Fruit fly (Drosophila melanogaster) whole organism, embryonic: Measurements from ENCODE around the gene FBXO11.

Experiments
- ATbp ChIP-seq: fragments of 200-800 bp; sonication (Bioruptor generic); optimal IDR thresholded peaks from 2 replicates; lab custom pipeline; 2017; ENCODE audit warnings: missing biosample characterization, mild to moderate bottlenecking, missing genetic modification characterization, missing genetic modification reagents
- CG10959 ChIP-seq: fragments of 200-800 bp; sonication (Bioruptor generic); IDR thresholded peaks from 2 replicates; pipeline ENCODE4 v1.3.6; 2022; ENCODE audit warnings: missing biosample characterization, missing genetic modification characterization
- CG11504 ChIP-seq: fragments of 200-800 bp; sonication (Bioruptor generic); optimal IDR thresholded peaks from 3 replicates; lab custom pipeline; 2019; ENCODE audit warnings: missing biosample characterization, mild to moderate bottlenecking, missing genetic modification characterization, moderate library complexity
- CG12071 ChIP-seq: fragments of 200-800 bp; sonication (Bioruptor generic); optimal IDR thresholded peaks from 3 replicates; lab custom pipeline; 2018; ENCODE audit warnings: missing biosample characterization, mild to moderate bottlenecking, missing genetic modification characterization
- CG14860 ChIP-seq: fragments of 200-800 bp; sonication (Bioruptor generic); IDR thresholded peaks from 3 replicates; pipeline ENCODE4 v1.3.6; 2022; ENCODE audit warnings: missing biosample characterization, missing genetic modification characterization; ENCODE audit not compliant: partially characterized antibody
- CG1647 ChIP-seq: fragments of 200-800 bp; sonication (Bioruptor generic); optimal IDR thresholded peaks from 3 replicates; lab custom pipeline; 2016; ENCODE audit warnings: missing biosample characterization, missing genetic modification characterization
- CG17829 ChIP-seq: fragments of 200-800 bp; optimal IDR thresholded peaks from 2 replicates; lab custom pipeline; 2019; ENCODE audit warnings: missing biosample characterization, mild to moderate bottlenecking, missing genetic modification characterization, moderate library complexity
- CG32767 ChIP-seq: fragments of 200-800 bp; sonication (Bioruptor generic); IDR thresholded peaks from 2 replicates; pipeline ENCODE4 v1.3.6; 2022; ENCODE audit warnings: missing biosample characterization, missing genetic modification characterization
- CG3281 ChIP-seq: fragments of 200-800 bp; sonication (Bioruptor generic); optimal IDR thresholded peaks from 3 replicates; lab custom pipeline; 2017; ENCODE audit warnings: missing biosample characterization, mild to moderate bottlenecking, missing genetic modification characterization
- CG42726 ChIP-seq: fragments of 200-800 bp; sonication (Bioruptor generic); IDR thresholded peaks from 2 replicates; pipeline ENCODE4 v1.3.6; 2022; ENCODE audit warnings: missing biosample characterization, missing genetic modification characterization; ENCODE audit not compliant: partially characterized antibody
- CG4707 ChIP-seq: fragments of 200-800 bp; sonication (Bioruptor generic); optimal IDR thresholded peaks from 2 replicates; lab custom pipeline; 2018; ENCODE audit warnings: missing biosample characterization, mild to moderate bottlenecking, missing genetic modification characterization, moderate library complexity
- CG5953 ChIP-seq: fragments of 200-800 bp; sonication (Bioruptor generic); IDR thresholded peaks from 2 replicates; pipeline ENCODE4 v1.3.6; 2022; ENCODE audit warnings: missing biosample characterization, missing genetic modification characterization
- CG6175 ChIP-seq: fragments of 200-800 bp; sonication (Bioruptor generic); IDR thresholded peaks from 3 replicates; pipeline ENCODE4 v1.3.6; 2022; ENCODE audit warnings: missing biosample characterization, missing genetic modification characterization
- CG7963 ChIP-seq: fragments of 200-800 bp; sonication (Bioruptor generic); IDR thresholded peaks from 3 replicates; pipeline ENCODE4 v1.3.6; 2022; ENCODE audit warnings: missing biosample characterization, missing genetic modification characterization; ENCODE audit not compliant: partially characterized antibody
- CG9817 ChIP-seq: fragments of 200-800 bp; sonication (Bioruptor generic); optimal IDR thresholded peaks from 2 replicates; lab custom pipeline; 2018; ENCODE audit warnings: missing biosample characterization, mild to moderate bottlenecking, missing genetic modification characterization, moderate library complexity
- CG9876 ChIP-seq: fragments of 200-800 bp; sonication (Bioruptor generic); optimal IDR thresholded peaks from 2 replicates; lab custom pipeline; 2016; ENCODE audit warnings: missing biosample characterization, missing genetic modification characterization
- D ChIP-seq, 2 experiments: fragments of 200-800 bp in 1 of 2; fragments of >200 bp in 1 of 2; sonication (Bioruptor generic) in 1 of 2; optimal IDR thresholded peaks; 2 replicates in 1 of 2; 3 replicates in 1 of 2; lab custom pipeline; 2017; ENCODE audit warnings: mild to moderate bottlenecking in 1 of 2, missing biosample characterization in 1 of 2, missing genetic modification characterization in 1 of 2, missing genetic modification reagents in 1 of 2
- Dad ChIP-seq: fragments of 200-800 bp; sonication (Bioruptor generic); optimal IDR thresholded peaks from 3 replicates; lab custom pipeline; 2016; ENCODE audit warnings: missing biosample characterization, missing genetic modification characterization
- Eip74EF ChIP-seq, 2 experiments: fragments of 200-800 bp in 1 of 2; fragments of >200 bp in 1 of 2; sonication (Bioruptor generic) in 1 of 2; optimal IDR thresholded peaks; 2 replicates each; lab custom pipeline; 2017 to 2019; ENCODE audit warnings: missing biosample characterization in 2 of 2, missing genetic modification characterization in 2 of 2, mild to moderate bottlenecking in 1 of 2, moderate library complexity in 1 of 2
- Fer3 ChIP-seq: fragments of 200-800 bp; sonication (Bioruptor generic); optimal IDR thresholded peaks from 2 replicates; lab custom pipeline; 2018; ENCODE audit warnings: missing biosample characterization, mild to moderate bottlenecking, missing genetic modification characterization, moderate library complexity
- H15 ChIP-seq: fragments of 200-800 bp; sonication (Bioruptor generic); IDR thresholded peaks from 3 replicates; pipeline ENCODE4 v1.3.6; 2022; ENCODE audit warnings: missing biosample characterization, missing genetic modification characterization
- Hmx ChIP-seq: fragments of 200-800 bp; sonication (Bioruptor generic); optimal IDR thresholded peaks from 2 replicates; lab custom pipeline; 2016; ENCODE audit warnings: missing biosample characterization, missing genetic modification characterization
- Hr3 ChIP-seq: fragments of 200-800 bp; sonication (Bioruptor generic); optimal IDR thresholded peaks from 3 replicates; lab custom pipeline; 2016; ENCODE audit warnings: missing biosample characterization, missing genetic modification characterization
- Meics ChIP-seq: fragments of 200-800 bp; sonication (Bioruptor generic); optimal IDR thresholded peaks from 2 replicates; lab custom pipeline; 2017; ENCODE audit warnings: missing biosample characterization, mild to moderate bottlenecking, missing genetic modification characterization
- NC2β ChIP-seq: fragments of 200-800 bp; sonication (Bioruptor generic); optimal IDR thresholded peaks from 2 replicates; lab custom pipeline; 2016; ENCODE audit warnings: missing biosample characterization, missing genetic modification characterization
- Poxn ChIP-seq: fragments of 200-800 bp; sonication (Bioruptor generic); IDR thresholded peaks from 2 replicates; pipeline ENCODE4 v1.3.6; 2022; ENCODE audit warnings: missing biosample characterization, missing genetic modification characterization
- ab ChIP-seq: fragments of 200-800 bp; sonication (Bioruptor generic); optimal IDR thresholded peaks from 2 replicates; lab custom pipeline; 2016; ENCODE audit warnings: missing biosample characterization, missing genetic modification characterization
- ap ChIP-seq: fragments of 200-800 bp; sonication (Bioruptor generic); IDR thresholded peaks from 2 replicates; pipeline ENCODE4 v1.3.6; 2022; ENCODE audit warnings: missing biosample characterization, missing genetic modification characterization
- cwo ChIP-seq: fragments of 200-800 bp; sonication (Bioruptor generic); optimal IDR thresholded peaks from 3 replicates; lab custom pipeline; 2017; ENCODE audit warnings: missing biosample characterization, missing genetic modification characterization, mild to moderate bottlenecking, moderate library complexity, missing genetic modification reagents
- dmrt11E ChIP-seq: fragments of 200-800 bp; sonication (Bioruptor generic); optimal IDR thresholded peaks from 3 replicates; lab custom pipeline; 2018; ENCODE audit warnings: missing biosample characterization, mild to moderate bottlenecking, missing genetic modification characterization, moderate library complexity
- emc ChIP-seq: fragments of 200-800 bp; sonication (Bioruptor generic); optimal IDR thresholded peaks from 2 replicates; lab custom pipeline; 2016; ENCODE audit warnings: missing biosample characterization, missing genetic modification characterization
- fd96Cb ChIP-seq: fragments of 200-800 bp; sonication (Bioruptor generic); optimal IDR thresholded peaks from 2 replicates; lab custom pipeline; 2018; ENCODE audit warnings: missing biosample characterization, mild to moderate bottlenecking, missing genetic modification characterization, moderate library complexity
- gro ChIP-seq: fragments of 200-800 bp; sonication (Bioruptor generic); optimal IDR thresholded peaks from 2 replicates; lab custom pipeline; 2016; ENCODE audit warnings: missing biosample characterization, missing genetic modification characterization
- gsb-n ChIP-seq: fragments of 200-800 bp; sonication (Bioruptor generic); optimal IDR thresholded peaks from 3 replicates; lab custom pipeline; 2018; ENCODE audit warnings: missing biosample characterization, mild to moderate bottlenecking, missing genetic modification characterization
- hkb ChIP-seq, 2 experiments: fragments of 200-800 bp in 1 of 2; fragments of >200 bp in 1 of 2; sonication (Bioruptor generic) in 1 of 2; IDR thresholded peaks in 1 of 2; optimal IDR thresholded peaks in 1 of 2; 2 replicates each; pipeline versions ENCODE4 v1.3.6 to Lab custom; 2017 to 2022; ENCODE audit warnings: missing biosample characterization in 1 of 2, missing genetic modification characterization in 1 of 2
- insv ChIP-seq, 2 experiments: fragments of 200-800 bp; sonication (Bioruptor generic); optimal IDR thresholded peaks; 3 replicates each; lab custom pipeline; 2016 to 2018; ENCODE audit warnings: missing biosample characterization in 2 of 2, missing genetic modification characterization in 2 of 2
- jing ChIP-seq: fragments of 200-800 bp; sonication (Bioruptor generic); optimal IDR thresholded peaks from 2 replicates; lab custom pipeline; 2018; ENCODE audit warnings: missing biosample characterization, mild to moderate bottlenecking, missing genetic modification characterization
- ken ChIP-seq: fragments of 200-800 bp; sonication (Bioruptor generic); IDR thresholded peaks from 3 replicates; pipeline ENCODE4 v1.3.6; 2022; ENCODE audit warnings: missing biosample characterization, missing genetic modification characterization
- lov ChIP-seq, 2 experiments: fragments of 200-800 bp in 1 of 2; fragments of >200 bp in 1 of 2; sonication (Bioruptor generic) in 1 of 2; IDR thresholded peaks in 1 of 2; optimal IDR thresholded peaks in 1 of 2; 2 replicates in 1 of 2; 3 replicates in 1 of 2; pipeline versions ENCODE4 v1.3.6 to Lab custom; 2017 to 2022; ENCODE audit warnings: missing biosample characterization in 1 of 2, missing genetic modification characterization in 1 of 2
- nau ChIP-seq: fragments of 200-800 bp; sonication (Bioruptor generic); optimal IDR thresholded peaks from 3 replicates; lab custom pipeline; 2017; ENCODE audit warnings: missing biosample characterization, mild to moderate bottlenecking, missing genetic modification characterization, missing genetic modification reagents
- oc ChIP-seq: fragments of 200-800 bp; sonication (Bioruptor generic); optimal IDR thresholded peaks from 2 replicates; lab custom pipeline; 2018; ENCODE audit warnings: missing biosample characterization, mild to moderate bottlenecking, missing genetic modification characterization, moderate library complexity
- psq ChIP-seq: fragments of 200-800 bp; sonication (Bioruptor generic); optimal IDR thresholded peaks from 2 replicates; lab custom pipeline; 2017; ENCODE audit warnings: missing biosample characterization, missing genetic modification characterization
- sens-2 ChIP-seq: fragments of 200-800 bp; sonication (Bioruptor generic); IDR thresholded peaks from 2 replicates; pipeline ENCODE4 v1.3.6; 2022; ENCODE audit warnings: missing biosample characterization, missing genetic modification characterization
- sisA ChIP-seq: fragments of 200-800 bp; sonication (Bioruptor generic); IDR thresholded peaks from 2 replicates; pipeline ENCODE4 v1.3.6; 2022; ENCODE audit warnings: missing biosample characterization, missing genetic modification characterization
- slp2 ChIP-seq: fragments of 200-800 bp; sonication (Bioruptor generic); optimal IDR thresholded peaks from 2 replicates; lab custom pipeline; 2016; ENCODE audit warnings: missing biosample characterization, missing genetic modification characterization
- trh ChIP-seq: fragments of 200-800 bp; sonication (Bioruptor generic); optimal IDR thresholded peaks from 2 replicates; lab custom pipeline; 2016; ENCODE audit warnings: missing biosample characterization, missing genetic modification characterization
- wek ChIP-seq: fragments of 200-800 bp; sonication (Bioruptor generic); optimal IDR thresholded peaks from 3 replicates; lab custom pipeline; 2018; ENCODE audit warnings: missing biosample characterization, mild to moderate bottlenecking, missing genetic modification characterization, moderate library complexity

The FBXO11 gene

DNA sequence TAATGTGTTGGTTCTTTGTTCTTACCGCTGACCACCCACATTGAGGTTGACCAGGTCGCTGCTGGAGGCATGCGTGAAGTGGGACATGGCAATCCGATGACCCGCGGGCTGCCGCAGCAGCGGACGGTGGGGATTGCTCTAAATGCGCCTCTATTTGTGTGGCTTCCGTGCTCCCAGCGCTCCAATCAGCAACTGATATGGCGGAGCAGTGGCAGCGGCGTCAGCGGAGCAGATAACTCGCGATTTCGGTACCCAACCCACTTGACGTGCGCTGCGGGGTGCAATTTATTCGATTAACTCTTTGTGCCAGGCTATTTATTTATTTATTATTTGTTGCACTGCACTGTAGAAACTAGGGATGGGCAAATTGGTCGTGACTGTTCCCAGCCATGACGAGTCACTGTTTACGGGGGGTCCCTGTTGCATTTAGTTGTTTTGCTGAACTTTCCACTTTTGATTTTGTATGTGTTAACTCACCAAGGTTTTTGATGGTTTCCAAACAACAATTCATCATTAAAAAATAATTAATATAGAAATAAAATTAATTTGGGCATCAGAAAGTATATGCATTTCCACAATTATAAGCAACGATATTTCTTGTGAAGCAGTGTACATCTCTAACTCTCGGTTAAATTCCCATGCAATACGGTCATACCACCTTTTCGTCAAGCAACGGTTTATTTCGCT lies 8.4 kb downstream of the FBXO11 start, which contains the start of the genes CG9467 and CG8526 (continued):
- no peak for TF ChIP-seq CG9876 (GFP tag; lab: Kevin White, UChicago)
- TF ChIP-seq Dad (GFP tag; lab: Kevin White, UChicago) = no peak
- no peak for TF ChIP-seq emc
- 0 out of 2 replicates have a peak, but pooled peaks have one; percentile 9 for TF ChIP-seq sens-2 (GFP tag; lab: Robert Waterston, UW)
- TF ChIP-seq cwo (GFP tag; lab: Kevin White, UChicago) = no peak
- peak; percentile 27; the same call in 1 of the 3 replicates for TF ChIP-seq H15 (GFP tag; lab: Robert Waterston, UW)
- no peak for TF ChIP-seq slp2 (GFP tag; lab: Kevin White, UChicago)
- TF ChIP-seq CG9817 (tag; lab: Kevin White, UChicago) = peak; percentile 83
- TF ChIP-seq ab (GFP tag; lab: Kevin White, UChicago) = no peak
- TF ChIP-seq CG32767 (GFP tag; lab: Robert Waterston, UW) = peak; percentile 30; the same call in 1 of the 2 replicates
- no peak for TF ChIP-seq gsb-n
- peak; percentile 53 for TF ChIP-seq Fer3 (tag; lab: Kevin White, UChicago)
- no peak for TF ChIP-seq Eip74EF (GFP tag; optimal IDR thresholded peaks at IDR 0.05; lab: Kevin White, UChicago)
- no peak for TF ChIP-seq lov (optimal IDR thresholded peaks at IDR 0.05; lab: Kevin White, UChicago)
- TF ChIP-seq lov (GFP tag; IDR thresholded peaks at IDR 0.05; lab: Robert Waterston, UW) = no peak
- peak; percentile 55 for TF ChIP-seq Meics
- peak; percentile 49; the same call in 2 of the 3 replicates for TF ChIP-seq CG7963
- no peak for TF ChIP-seq CG11504
- peak; percentile 71 for TF ChIP-seq dmrt11E
- no peak for TF ChIP-seq ap (GFP tag; lab: Robert Waterston, UW)
- no peak for TF ChIP-seq gro (GFP tag; lab: Kevin White, UChicago)
- no peak for TF ChIP-seq CG6175 (GFP tag; lab: Robert Waterston, UW)
- TF ChIP-seq CG17829 = peak; percentile 78
- peak; percentile 36 for TF ChIP-seq fd96Cb (tag; lab: Kevin White, UChicago)
- TF ChIP-seq oc (tag; lab: Kevin White, UChicago) = no peak
- TF ChIP-seq Hmx (GFP tag; lab: Kevin White, UChicago) = no peak
- peak; percentile 72 for TF ChIP-seq CG14860 (GFP tag; lab: Robert Waterston, UW)
- TF ChIP-seq CG3281 (GFP tag; lab: Kevin White, UChicago) = peak; percentile 59
- TF ChIP-seq trh (GFP tag; lab: Kevin White, UChicago) = peak; percentile 29
- TF ChIP-seq ken (GFP tag; lab: Robert Waterston, UW) = peak; percentile 35; the same call in 1 of the 3 replicates
- TF ChIP-seq jing (GFP tag; lab: Kevin White, UChicago) = no peak
- TF ChIP-seq insv (GFP tag; optimal IDR thresholded peaks at IDR 0.05; lab: Kevin White, UChicago) = peak in 1 of 2 experiments; percentile 37
- no peak for TF ChIP-seq NC2β (GFP tag; lab: Kevin White, UChicago)
- TF ChIP-seq CG4707 (GFP tag; lab: Kevin White, UChicago) = no peak
- TF ChIP-seq hkb (optimal IDR thresholded peaks at IDR 0.05; lab: Kevin White, UChicago) = no peak
- TF ChIP-seq hkb (GFP tag; IDR thresholded peaks at IDR 0.05; lab: Robert Waterston, UW) = no peak
- TF ChIP-seq CG12071 (GFP tag; lab: Kevin White, UChicago) = no peak
- TF ChIP-seq nau = no peak
- peak; percentile 74 for TF ChIP-seq Hr3 (GFP tag; lab: Kevin White, UChicago)
- peak; percentile 58; the same call in 1 of the 2 replicates for TF ChIP-seq sisA (GFP tag; lab: Robert Waterston, UW)
- TF ChIP-seq ATbp = no peak
- peak; percentile 23 for TF ChIP-seq CG1647 (GFP tag; lab: Kevin White, UChicago)
- no peak for TF ChIP-seq CG10959 (GFP tag; lab: Robert Waterston, UW)
- 0 out of 2 replicates have a peak, but pooled peaks have one; percentile 10 for TF ChIP-seq CG42726 (GFP tag; lab: Robert Waterston, UW)
- TF ChIP-seq Poxn = no peak
- no peak for TF ChIP-seq CG5953
- no peak for TF ChIP-seq psq (GFP tag; lab: Kevin White, UChicago)
- TF ChIP-seq wek = no peak
- no peak for TF ChIP-seq D (optimal IDR thresholded peaks at IDR 0.05; lab: Kevin White, UChicago)
- TF ChIP-seq D (GFP tag; optimal IDR thresholded peaks at IDR 0.05; lab: Kevin White, UChicago) = no peak
